Worm (Caenorhabditis elegans): ENCODE data around the gene egl-27.

The egl-27 gene

ce11 chrII:6833781-6834339 lies 948 bp upstream of the egl-27 start:
- TF ChIP-seq ctbp-1 (GFP tag; IDR thresholded peaks at IDR 0.05): no peak; the same call in 1 of the 2 replicates
- peak; percentile 97 for TF ChIP-seq aha-1 (tag)
- peak; percentile 66 for TF ChIP-seq hlh-30 (tag; optimal IDR thresholded peaks at IDR 0.05; ENCODE audit: insufficient read depth)
- no peak for TF ChIP-seq lin-29 (GFP tag; IDR thresholded peaks at IDR 0.05)
- TF ChIP-seq lsy-2 (tag; optimal IDR thresholded peaks at IDR 0.05): peak in 1 of 2 experiments; percentile 26
- TF ChIP-seq nhr-237 (tag; optimal IDR thresholded peaks at IDR 0.05): no peak
- TF ChIP-seq F49E8.2 (tag; optimal IDR thresholded peaks at IDR 0.05; ENCODE audit: borderline replicate concordance): no peak
- TF ChIP-seq zfp-3 (GFP tag; conservative IDR thresholded peaks at IDR 0.05): no peak
- TF ChIP-seq mdl-1 (tag; optimal IDR thresholded peaks at IDR 0.05): no peak
- TF ChIP-seq mes-2 (tag; optimal IDR thresholded peaks at IDR 0.05; ENCODE audit: poor library complexity, severe bottlenecking): peak; percentile 22
- TF ChIP-seq hmg-1.1 (GFP tag; IDR thresholded peaks at IDR 0.05): peak; percentile 43
- TF ChIP-seq pqm-1 (tag; optimal IDR thresholded peaks at IDR 0.05): no peak
- peak; percentile 22 for TF ChIP-seq dve-1 (tag; optimal IDR thresholded peaks at IDR 0.05; ENCODE audit: insufficient read depth)
- TF ChIP-seq hlh-11 (tag; optimal IDR thresholded peaks at IDR 0.05): peak; percentile 79
- 0 out of 2 replicates have a peak, but pooled peaks have one; percentile 17 for TF ChIP-seq set-16 (GFP tag; IDR thresholded peaks at IDR 0.05)
- TF ChIP-seq T20F7.1 (GFP tag; optimal IDR thresholded peaks at IDR 0.05): no peak
- TF ChIP-seq ZK337.2 (GFP tag; IDR thresholded peaks at IDR 0.05): no peak
- TF ChIP-seq ama-1 (optimal IDR thresholded peaks at IDR 0.05): no peak
- peak; percentile 54 for TF ChIP-seq dmd-6 (GFP tag; IDR thresholded peaks at IDR 0.05)
- TF ChIP-seq dpl-1 (GFP tag; optimal IDR thresholded peaks at IDR 0.05): no peak
- TF ChIP-seq nhr-77 (tag; optimal IDR thresholded peaks at IDR 0.05): no peak
- TF ChIP-seq lin-1 (GFP tag; IDR thresholded peaks at IDR 0.05): peak; percentile 61; the same call in 1 of the 2 replicates
- TF ChIP-seq ztf-11 (tag; optimal IDR thresholded peaks at IDR 0.05): no peak
- TF ChIP-seq ceh-62 (tag; optimal IDR thresholded peaks at IDR 0.05): no peak
- no peak for TF ChIP-seq daf-16 (GFP tag; optimal IDR thresholded peaks at IDR 0.05)
- TF ChIP-seq daf-16 (tag; optimal IDR thresholded peaks at IDR 0.05): peak; percentile 52
- no peak for TF ChIP-seq unc-130 (GFP tag; optimal IDR thresholded peaks at IDR 0.05)
- peak; percentile 5 for TF ChIP-seq nhr-11 (tag; optimal IDR thresholded peaks at IDR 0.05)
- no peak for TF ChIP-seq duxl-1 (tag; optimal IDR thresholded peaks at IDR 0.05; ENCODE audit: poor library complexity)
- TF ChIP-seq unc-62 (GFP tag; optimal IDR thresholded peaks at IDR 0.05 in 1 of 2): peak in 1 of 2 experiments; percentile 69
- no peak for TF ChIP-seq unc-62 (tag; optimal IDR thresholded peaks at IDR 0.05)
- no peak for TF ChIP-seq vab-7 (GFP tag; IDR thresholded peaks at IDR 0.05)
- peak; percentile 33 for TF ChIP-seq nhr-48 (tag; optimal IDR thresholded peaks at IDR 0.05)
- peak; percentile 73 for TF ChIP-seq mxl-3 (GFP tag; optimal IDR thresholded peaks at IDR 0.05)
- TF ChIP-seq nhr-76 (tag; optimal IDR thresholded peaks at IDR 0.05): no peak
- TF ChIP-seq nhr-28 (tag; optimal IDR thresholded peaks at IDR 0.05): peak; percentile 74
- no peak for TF ChIP-seq spr-3 (GFP tag; optimal IDR thresholded peaks at IDR 0.05)
- no peak for TF ChIP-seq tag-97 (GFP tag; IDR thresholded peaks at IDR 0.05)
- TF ChIP-seq nhr-25 (tag; optimal IDR thresholded peaks at IDR 0.05; ENCODE audit: borderline replicate concordance, insufficient read depth): peak; percentile 18
- TF ChIP-seq mep-1 (tag; optimal IDR thresholded peaks at IDR 0.05): peak; percentile 55
- TF ChIP-seq nhr-6 (tag; optimal IDR thresholded peaks at IDR 0.05): peak; percentile 24

- TF ChIP-seq nhr-28 (tag; optimal IDR thresholded peaks at IDR 0.05) (peak; percentile 80), hlh-30 (tag; optimal IDR thresholded peaks at IDR 0.05; ENCODE audit: insufficient read depth) (peak; percentile 17), mes-2 (tag; optimal IDR thresholded peaks at IDR 0.05; ENCODE audit: poor library complexity, severe bottlenecking) (peak; percentile 11), ceh-62 (tag; optimal IDR thresholded peaks at IDR 0.05) (no peak), nhr-10 (tag; optimal IDR thresholded peaks at IDR 0.05) (peak; percentile 18), aha-1 (tag) (peak; percentile 92), unc-62 (GFP tag; optimal IDR thresholded peaks at IDR 0.05 in 1 of 2) (peak in 1 of 2 experiments; percentile 98), unc-62 (tag; optimal IDR thresholded peaks at IDR 0.05) (no peak), lsy-2 (tag; optimal IDR thresholded peaks at IDR 0.05) (peak in 1 of 2 experiments; percentile 50), egl-43 (GFP tag; IDR thresholded peaks at IDR 0.05) (no peak), dve-1 (tag; optimal IDR thresholded peaks at IDR 0.05; ENCODE audit: insufficient read depth) (peak; percentile 33), tra-1 (GFP tag; IDR thresholded peaks at IDR 0.05) (0 out of 2 replicates have a peak, but pooled peaks have one; percentile 47), egl-27 (tag; optimal IDR thresholded peaks at IDR 0.05) (no peak), mep-1 (tag; optimal IDR thresholded peaks at IDR 0.05) (peak; percentile 28), saeg-2 (GFP tag; IDR thresholded peaks at IDR 0.05) (no peak)
Measured at ce11 chrII:6835500-6835899, 692 bp downstream of the egl-27 start.

Data from whole organism, L4 larva.